Worm (Caenorhabditis elegans) whole organism, L4/young adult: Measurements from ENCODE around the gene chhy-1.
A peak's percentile ranks its signal among the peaks of the same experiment; 100 is the strongest.

Experiments
- W03F9.2 ChIP-seq: fragments of 150-350 bp; optimal IDR thresholded peaks from 2 replicates; lab custom pipeline; 2014; ENCODE audit warnings: missing biosample characterization, missing genetic modification characterization
- dao-5 ChIP-seq: sonication (generic microtip); optimal IDR thresholded peaks from 2 replicates; lab custom pipeline; 2016; ENCODE audit warnings: missing genotype, missing genetic modification characterization, moderate library complexity, missing compliant biosample characterization
- him-1 ChIP-seq: sonication (generic microtip); optimal IDR thresholded peaks from 2 replicates; lab custom pipeline; 2016; ENCODE audit warnings: missing genotype, missing genetic modification reagents, missing genetic modification characterization, missing compliant biosample characterization

Gene chhy-1

DNA sequence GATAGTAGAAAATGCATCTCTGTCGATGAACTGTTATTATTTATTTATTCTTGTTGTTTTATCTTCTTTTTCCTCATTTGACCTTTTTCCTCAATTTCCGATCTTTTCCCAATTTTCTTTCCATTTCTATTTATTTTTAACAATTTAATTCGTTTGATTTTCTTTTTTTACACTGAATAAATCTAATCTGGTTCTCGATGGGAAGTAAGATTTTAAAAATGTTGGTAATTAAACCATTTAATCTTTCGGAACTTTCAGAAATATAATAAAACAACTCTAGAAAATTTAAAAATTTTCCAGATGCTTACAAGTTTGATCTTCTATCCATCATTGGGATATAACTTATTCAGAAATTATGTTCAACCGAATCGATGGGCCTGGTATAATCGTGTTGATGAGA lies 10.9 kb downstream of the chhy-1 start, which contains the start of gene F28C6.8:
F28C6.8 (plus strand) TSS at position 301 of the 400 bp plus-strand sequence.
- TF ChIP-seq W03F9.2 (tag; lab: Kevin White, UChicago), result no peak
- TF ChIP-seq dao-5 (tag; lab: Kevin White, UChicago), result no peak
- no peak for TF ChIP-seq him-1

DNA sequence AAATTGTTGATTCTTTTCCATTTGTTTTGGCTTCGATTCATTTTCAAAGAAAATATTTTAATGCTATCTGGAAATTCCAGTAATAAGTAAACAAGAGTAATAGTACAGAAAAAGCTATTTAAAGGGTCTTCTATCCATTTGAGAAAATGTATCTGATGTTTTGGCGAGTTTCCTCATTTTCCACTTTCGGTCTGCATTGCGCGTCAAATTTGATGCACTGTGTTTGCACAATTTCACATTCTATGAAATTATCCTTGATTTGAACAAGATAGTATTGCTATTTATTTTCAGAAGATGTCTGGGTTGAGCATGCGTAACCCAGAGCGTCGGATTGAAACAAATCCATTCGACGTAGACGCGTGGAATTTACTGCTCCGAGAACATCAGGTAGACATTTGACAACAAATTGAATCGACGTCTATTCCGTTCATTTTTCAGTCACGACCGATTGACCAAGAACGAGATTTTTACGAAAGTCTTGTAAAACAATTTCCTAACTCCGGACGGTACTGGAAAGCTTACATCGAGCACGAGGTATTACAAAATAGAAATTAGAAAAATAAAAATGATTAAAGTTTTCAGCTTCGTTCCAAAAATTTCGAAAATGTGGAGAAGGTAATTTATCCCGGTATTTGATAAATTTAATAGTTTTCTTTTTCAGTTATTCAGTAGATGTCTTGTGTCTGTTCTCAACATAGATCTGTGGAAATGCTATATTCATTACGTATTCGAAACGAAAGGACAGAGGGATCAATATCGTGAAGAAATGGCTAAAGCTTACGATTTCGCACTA lies 13.7 kb downstream of the chhy-1 start, which contains the start of gene suf-1:
suf-1 (plus strand) TSS at position 280 of the 793 bp plus-strand sequence.
- TF ChIP-seq him-1 (no peak), dao-5 (tag; lab: Kevin White, UChicago) (peak; percentile 53), W03F9.2 (tag; lab: Kevin White, UChicago) (peak; percentile 37)

DNA sequence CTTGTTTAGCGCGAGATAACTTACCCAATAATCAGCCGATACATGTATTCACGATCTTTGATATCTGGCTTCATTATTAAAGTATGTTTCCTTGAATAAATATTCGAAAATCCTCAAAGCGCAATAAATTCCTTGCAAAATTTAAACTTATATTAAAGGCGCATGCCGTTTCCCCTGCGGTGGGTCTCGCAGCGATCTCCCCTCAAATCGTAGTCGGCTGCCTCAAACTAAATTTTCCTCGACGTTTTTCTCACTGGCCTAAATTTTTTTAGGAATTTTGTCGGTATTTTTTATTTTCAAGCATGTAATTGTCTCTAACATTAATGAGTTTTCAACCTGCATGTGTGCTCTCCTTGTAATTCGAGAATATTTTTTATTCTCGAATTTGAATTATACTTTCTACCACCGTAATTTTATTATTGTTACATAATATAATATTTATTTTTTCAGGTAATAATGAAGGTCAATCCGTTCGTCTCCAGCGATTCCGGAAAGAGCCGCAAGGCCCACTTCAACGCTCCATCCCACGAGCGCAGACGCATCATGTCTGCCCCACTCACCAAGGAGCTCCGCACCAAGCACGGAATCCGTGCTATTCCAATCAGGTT lies 15.0 kb downstream of the chhy-1 start, which contains the start of the genes cpf-1 and rpl-26:
cpf-1 (minus strand) TSS at position 104 of the 608 bp plus-strand sequence.
rpl-26 (plus strand) TSS at position 449 of the 608 bp plus-strand sequence.
- no peak for TF ChIP-seq him-1
- TF ChIP-seq dao-5 (tag; lab: Kevin White, UChicago), result no peak
- TF ChIP-seq W03F9.2 (tag; lab: Kevin White, UChicago), result no peak

DNA sequence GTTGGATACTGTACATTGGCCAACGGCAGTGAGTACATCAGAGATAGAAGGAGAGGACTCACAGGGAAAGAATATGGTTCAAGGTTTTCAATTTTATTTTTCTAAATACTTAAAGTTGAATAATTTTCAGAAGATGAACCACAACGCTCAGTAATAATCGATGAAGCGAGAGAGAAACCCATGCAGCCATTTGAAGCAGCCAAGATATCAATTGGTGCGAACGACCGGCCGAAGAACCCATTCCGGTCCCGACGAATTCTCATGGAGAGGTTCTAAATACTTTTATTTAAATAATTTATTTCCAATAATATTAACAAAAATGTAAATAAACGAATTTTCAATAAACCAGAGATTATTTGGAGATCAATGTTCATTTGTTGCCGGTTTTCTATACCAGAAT lies 17.3 kb downstream of the chhy-1 start, which contains the start of gene pigg-1:
pigg-1 (minus strand) TSS at position 101 of the 400 bp plus-strand sequence.
- TF ChIP-seq him-1 (no peak), W03F9.2 (tag; lab: Kevin White, UChicago) (no peak), dao-5 (tag; lab: Kevin White, UChicago) (no peak)

DNA sequence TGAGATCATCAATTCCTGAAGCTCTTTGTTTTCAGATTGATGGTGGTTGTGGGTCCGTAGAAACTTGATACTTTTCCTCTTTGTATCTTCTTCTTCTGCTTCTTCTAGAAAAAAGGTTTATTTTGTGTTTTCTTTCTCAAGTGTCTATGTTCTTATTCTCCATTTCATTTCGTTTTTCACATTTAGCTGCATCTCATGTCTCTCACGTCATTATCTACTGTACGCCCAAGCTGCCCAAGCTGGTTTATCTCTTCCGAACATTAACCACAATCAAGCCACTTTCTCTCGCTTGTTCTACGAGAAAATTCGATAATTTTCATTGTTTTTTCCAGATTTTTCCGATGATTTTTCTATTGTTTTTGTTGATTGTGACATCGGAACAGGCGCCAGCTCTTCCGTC lies 18.2 kb downstream of the chhy-1 start, which contains the start of gene F28C6.5:
F28C6.5 (plus strand) TSS at position 301 of the 400 bp plus-strand sequence.
- TF ChIP-seq W03F9.2 (tag; lab: Kevin White, UChicago) (no peak), dao-5 (tag; lab: Kevin White, UChicago) (no peak), him-1 (no peak)

DNA sequence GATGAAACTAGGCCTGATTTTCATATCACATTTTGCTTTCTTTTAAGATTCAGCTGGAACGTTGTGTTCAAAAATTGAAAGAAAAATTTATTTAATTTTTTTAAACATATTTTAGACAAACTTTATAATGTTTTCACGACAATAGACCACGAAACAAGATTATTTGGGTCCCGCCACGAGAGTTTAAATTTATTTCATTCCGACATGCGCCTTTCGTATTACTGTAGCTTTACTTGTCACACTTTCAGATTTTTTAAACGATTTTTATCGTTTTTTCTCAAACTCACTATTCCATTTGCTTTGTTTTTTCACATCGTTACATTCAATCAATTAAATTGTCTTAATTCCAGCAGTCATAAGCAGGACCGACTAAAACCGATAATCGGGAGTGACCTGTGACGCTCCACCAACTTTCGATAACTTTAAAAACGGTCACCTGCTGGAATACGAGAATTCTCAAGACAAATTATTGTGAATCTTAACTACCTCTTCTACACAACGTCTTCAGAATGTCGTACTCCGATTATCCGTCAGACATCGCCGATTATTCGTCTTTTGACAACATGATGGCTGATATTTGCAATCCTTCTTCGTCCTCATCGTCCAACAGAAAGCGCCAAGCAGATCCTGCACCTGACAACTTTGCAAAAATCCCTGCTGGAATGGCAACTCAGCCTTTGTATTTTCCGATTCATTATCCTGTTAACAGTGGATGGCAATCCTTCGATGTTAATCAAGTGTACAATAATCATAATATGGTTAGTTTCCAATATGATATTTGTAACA lies 23.4 kb downstream of the chhy-1 start, which contains the start of gene aptf-3:
aptf-3 (plus strand) TSS at position 351 of the 786 bp plus-strand sequence.
- no peak for TF ChIP-seq W03F9.2 (tag; lab: Kevin White, UChicago)
- TF ChIP-seq him-1, result no peak
- TF ChIP-seq dao-5 (tag; lab: Kevin White, UChicago), result no peak

DNA sequence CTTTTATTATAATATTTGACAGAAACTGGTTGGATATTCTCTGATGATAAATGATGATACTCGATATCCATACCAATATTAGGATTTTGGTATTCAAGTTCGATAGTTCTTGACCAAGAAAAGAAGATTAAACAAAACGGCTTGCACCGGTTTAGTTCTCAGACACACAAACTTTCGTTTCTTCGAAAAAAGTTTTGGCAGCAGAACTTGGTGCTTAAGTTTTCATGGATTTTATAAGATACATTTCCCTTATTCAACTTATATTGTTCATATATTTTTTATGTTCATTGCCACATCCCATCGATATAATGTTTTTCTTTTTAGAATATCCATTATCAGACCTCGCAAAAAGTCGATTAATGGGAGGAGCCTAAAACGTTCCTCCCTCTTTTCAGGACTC lies 26.7 kb downstream of the chhy-1 start, which contains the start of gene aptf-4:
aptf-4 (plus strand) TSS at position 301 of the 400 bp plus-strand sequence.
- TF ChIP-seq him-1 (no peak), W03F9.2 (tag; lab: Kevin White, UChicago) (no peak)

DNA sequence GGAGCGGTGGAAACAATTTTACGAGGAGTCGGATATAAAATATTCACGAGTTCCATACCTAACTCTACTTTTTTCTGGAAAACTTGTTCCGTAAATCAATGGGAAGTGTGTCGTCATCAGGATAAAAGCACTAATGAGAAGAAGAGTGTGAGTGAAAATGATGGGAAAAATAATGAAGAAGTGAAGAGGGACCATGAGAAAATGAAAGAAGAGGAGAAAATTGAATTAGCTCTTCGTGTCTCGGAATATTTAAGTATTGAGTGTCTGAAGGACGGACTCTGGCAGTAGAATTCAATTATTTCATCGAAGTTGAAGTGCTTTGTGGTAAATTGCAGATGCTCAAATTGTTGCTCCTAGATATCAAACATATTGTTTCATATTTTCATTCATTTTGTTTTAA lies 28.2 kb downstream of the chhy-1 start:
- TF ChIP-seq W03F9.2 (tag; lab: Kevin White, UChicago) (no peak), him-1 (no peak), dao-5 (tag; lab: Kevin White, UChicago) (no peak)

DNA sequence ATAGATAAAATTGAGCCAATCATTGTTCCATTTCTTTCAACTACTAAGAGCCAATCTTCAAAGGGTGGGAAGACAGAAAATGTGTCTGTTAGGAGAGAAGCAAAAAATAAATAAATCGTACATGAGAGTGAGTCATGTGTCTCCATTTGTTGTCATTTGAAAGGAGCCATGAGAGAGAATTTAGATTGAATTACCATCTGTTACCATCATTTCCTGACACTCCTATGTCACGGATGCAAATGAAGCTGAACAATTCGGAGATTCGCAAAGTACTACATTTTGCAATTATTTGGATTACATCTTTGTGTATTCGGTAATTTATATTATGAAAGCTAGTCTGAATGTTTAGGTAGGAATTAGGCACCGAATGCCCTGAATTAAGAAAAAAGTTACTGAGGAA lies 29.0 kb downstream of the chhy-1 start:
- TF ChIP-seq W03F9.2 (tag; lab: Kevin White, UChicago) (no peak), him-1 (no peak), dao-5 (tag; lab: Kevin White, UChicago) (no peak)

DNA sequence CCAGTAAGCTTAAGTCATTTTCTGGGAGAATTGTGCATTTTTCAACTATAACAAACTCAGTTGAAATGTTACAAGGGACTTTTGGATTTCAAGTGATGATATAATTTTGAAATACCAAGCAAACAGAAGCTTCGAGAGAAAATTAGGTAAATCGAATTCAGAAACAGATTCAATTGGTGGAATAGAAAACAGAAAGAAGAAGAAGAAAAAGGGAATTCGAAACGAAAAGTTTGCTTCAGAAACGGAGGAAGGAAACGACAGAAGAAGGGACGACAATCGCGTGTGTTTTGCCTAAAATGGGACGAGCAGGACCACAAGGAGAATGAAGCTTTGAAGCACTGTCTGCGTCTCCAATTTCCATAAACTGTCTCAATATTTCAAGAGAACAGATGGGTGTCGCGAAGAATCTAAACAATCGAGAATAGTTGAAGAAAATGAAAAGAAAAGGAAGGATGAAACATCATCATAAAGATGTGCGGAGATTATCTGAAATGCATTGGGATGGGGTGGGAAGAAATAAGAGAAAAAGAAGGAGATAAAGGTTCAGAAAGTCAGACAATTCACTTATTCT lies 29.7 kb downstream of the chhy-1 start:
- TF ChIP-seq dao-5 (tag; lab: Kevin White, UChicago) (no peak), W03F9.2 (tag; lab: Kevin White, UChicago) (no peak), him-1 (no peak)

DNA sequence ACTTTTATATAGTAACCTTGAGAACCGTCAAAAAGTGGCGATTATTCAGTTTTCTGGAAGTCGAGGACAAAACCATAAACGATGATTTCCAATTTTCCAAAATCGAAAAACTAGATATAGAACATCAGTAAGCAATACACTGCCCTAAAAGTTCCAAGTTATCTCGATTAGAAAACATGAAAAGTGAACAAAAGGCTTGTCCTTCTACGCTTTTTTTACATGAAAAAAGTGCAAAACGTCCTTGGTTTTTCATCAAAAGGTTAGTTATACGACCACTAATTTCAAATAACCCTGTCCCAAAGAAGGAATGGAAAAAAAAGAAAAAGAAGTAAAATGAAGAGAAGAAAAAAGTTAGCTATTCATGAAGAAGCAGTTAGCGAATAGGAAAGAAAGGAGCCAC lies 31.5 kb downstream of the chhy-1 start:
- no peak for TF ChIP-seq W03F9.2 (tag; lab: Kevin White, UChicago)
- TF ChIP-seq dao-5 (tag; lab: Kevin White, UChicago), result no peak
- no peak for TF ChIP-seq him-1

DNA sequence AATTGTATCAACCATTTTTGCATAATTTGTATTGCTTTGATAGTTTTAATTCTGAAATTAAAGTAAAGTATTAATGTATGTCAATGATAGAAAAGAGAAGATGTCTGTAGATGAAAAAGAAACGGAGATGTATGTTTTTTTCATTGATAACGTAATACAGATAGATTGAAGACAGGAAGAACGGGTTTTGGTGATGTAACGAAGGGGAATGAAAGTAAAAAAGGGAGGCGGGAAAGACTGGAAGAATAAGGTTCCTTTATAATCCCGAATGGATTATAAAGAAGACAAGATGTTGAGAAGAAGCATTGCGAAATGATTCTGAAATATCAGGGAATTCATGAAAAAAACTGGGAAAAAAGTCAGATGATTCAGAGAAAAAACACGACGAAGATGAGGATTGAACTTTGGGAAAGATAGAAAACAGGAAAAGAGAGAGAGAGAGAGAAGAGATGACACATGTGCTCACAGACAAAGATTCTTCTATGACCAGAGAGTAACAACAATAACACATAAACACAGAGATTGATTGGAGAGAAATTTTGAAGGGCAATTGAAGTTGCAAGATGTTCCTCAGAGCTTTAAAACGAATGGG lies 32.3 kb downstream of the chhy-1 start, which contains the start of gene F54C9.11:
F54C9.11 (minus strand) TSS at position 51 of the 592 bp plus-strand sequence.
- TF ChIP-seq dao-5 (tag; lab: Kevin White, UChicago) (no peak), W03F9.2 (tag; lab: Kevin White, UChicago) (no peak), him-1 (no peak)
